Worm (Caenorhabditis elegans): ENCODE results near the gene txt-14.
A peak's percentile ranks its signal among the peaks of the same experiment; 100 is the strongest.

txt-14 gene

DNA sequence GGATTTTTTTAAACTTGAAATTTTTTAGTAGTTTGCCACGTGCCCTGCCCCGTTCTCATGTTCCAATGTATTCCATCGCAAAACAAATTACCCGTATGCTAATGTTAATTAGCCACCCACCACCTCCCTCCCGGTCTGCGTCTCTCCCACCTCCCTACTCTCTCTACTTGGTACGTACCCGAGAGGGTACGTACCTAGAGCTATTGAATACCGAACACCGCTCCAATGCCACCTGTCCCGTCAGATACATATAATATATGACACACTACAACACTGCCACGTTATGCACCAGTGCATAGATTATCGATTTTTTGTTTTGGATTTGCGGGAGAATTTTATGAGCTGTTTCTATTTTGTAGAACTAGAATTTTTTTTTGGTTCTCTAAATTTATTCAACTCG lies 7.1 kb downstream of the txt-14 start (continued):
- TF ChIP-seq blmp-1 (tag; optimal IDR thresholded peaks at IDR 0.05) (no peak), nhr-12 (tag; optimal IDR thresholded peaks at IDR 0.05) (no peak), elt-3 (tag; optimal IDR thresholded peaks at IDR 0.05) (no peak)

DNA sequence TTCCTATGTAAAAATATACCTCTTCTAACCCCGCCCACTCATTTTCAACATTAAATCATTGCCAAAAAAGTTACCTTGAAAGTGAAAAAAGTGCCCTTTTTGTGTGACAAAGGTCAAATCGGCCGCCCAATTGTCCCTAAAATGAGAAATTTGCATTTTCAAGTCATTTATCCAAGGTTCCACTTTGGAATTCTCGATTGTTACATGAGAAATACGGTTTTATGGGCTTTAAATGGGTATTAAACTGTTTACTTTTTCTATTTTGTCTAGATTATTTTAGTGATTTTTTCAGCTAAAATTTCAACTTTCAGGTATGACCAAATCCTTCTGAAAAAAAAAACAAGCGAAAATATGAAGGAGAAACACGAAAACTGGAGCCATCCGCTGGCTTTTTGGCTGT lies 10.0 kb downstream of the txt-14 start, which contains the start of gene grdn-1:
grdn-1 (plus strand) TSS at position 301 of the 400 bp plus-strand sequence.
- TF ChIP-seq elt-1 (tag; optimal IDR thresholded peaks at IDR 0.05; ENCODE audit: borderline replicate concordance, insufficient read depth) (no peak), ces-1 (GFP tag; optimal IDR thresholded peaks at IDR 0.05) (no peak), ztf-11 (tag; optimal IDR thresholded peaks at IDR 0.05) (no peak), mab-5 (tag; optimal IDR thresholded peaks at IDR 0.05) (no peak), elt-3 (tag; optimal IDR thresholded peaks at IDR 0.05) (no peak), blmp-1 (tag; optimal IDR thresholded peaks at IDR 0.05) (no peak), nhr-12 (tag; optimal IDR thresholded peaks at IDR 0.05) (no peak), zip-8 (tag; optimal IDR thresholded peaks at IDR 0.05) (no peak), unc-39 (tag; optimal IDR thresholded peaks at IDR 0.05) (no peak), nhr-237 (tag; optimal IDR thresholded peaks at IDR 0.05) (no peak), bed-3 (GFP tag; optimal IDR thresholded peaks at IDR 0.05) (no peak), sptf-1 (tag; optimal IDR thresholded peaks at IDR 0.05) (no peak)

DNA sequence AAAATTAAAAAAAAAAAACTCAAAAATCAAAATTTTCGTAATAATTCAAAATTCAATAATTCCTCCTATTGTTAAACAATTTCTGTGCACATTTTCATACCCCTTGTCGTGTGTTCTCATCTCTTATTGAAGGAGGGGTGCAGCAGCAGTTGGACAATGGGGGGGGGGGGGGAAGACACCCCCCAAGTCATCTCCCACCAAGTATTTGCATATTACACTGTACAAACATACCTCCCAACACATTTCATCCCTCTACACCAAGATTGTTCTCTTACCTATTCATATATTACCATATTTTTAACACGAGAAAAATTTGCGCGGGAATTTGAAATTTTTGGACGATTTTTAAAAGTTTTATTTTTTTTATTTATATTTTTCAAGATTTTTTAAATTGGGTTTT lies 13.8 kb downstream of the txt-14 start:
- TF ChIP-seq unc-62 (GFP tag; optimal IDR thresholded peaks at IDR 0.05) (no peak), drap-1 (GFP tag; optimal IDR thresholded peaks at IDR 0.05) (peak; percentile 17), hlh-1 (tag; optimal IDR thresholded peaks at IDR 0.05) (peak; percentile 73), M03D4.4 (tag; optimal IDR thresholded peaks at IDR 0.05) (peak; percentile 36)

DNA sequence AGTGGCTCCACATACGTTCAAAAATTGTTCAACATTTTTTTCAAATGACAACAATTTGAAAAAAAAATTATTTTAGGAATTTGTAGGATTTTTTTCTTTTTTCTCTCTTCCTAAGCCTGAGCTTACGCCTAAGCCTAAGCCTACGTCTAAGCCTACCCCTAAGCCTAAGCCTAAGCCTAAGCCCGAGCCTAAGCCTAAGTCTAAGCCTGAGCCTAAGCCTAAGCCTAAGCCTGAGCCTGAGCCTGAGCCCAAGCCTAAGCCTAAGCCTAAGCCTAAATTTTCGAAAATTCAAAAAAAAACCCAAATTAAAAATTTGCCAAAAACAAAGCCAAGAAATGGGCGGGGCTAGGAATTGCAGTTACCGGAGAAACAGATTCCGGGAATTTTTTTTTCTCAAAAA lies 15.3 kb downstream of the txt-14 start:
- TF ChIP-seq snpc-4 (tag; optimal IDR thresholded peaks at IDR 0.05), result no peak
- no peak for TF ChIP-seq nhr-237 (tag; optimal IDR thresholded peaks at IDR 0.05)

DNA sequence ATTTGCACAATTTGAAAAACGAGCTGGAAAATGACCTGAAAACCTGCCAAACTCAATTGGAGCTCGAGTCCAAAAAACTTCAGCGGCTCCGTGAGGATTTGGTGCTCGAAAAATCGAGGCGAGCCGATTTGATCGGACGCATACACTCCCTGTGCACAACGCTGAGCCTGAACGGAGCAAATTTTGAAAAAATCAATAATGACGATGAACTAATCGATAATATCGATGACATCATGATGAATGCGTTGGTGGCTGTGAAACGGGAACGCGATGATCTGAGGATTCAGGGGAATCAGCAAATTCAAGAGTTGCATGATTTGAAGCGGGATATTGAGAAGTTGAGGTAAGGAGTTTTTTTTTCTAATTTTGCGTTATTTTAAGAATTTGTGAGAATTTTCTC lies 23.1 kb downstream of the txt-14 start:
- no peak for TF ChIP-seq hlh-1 (tag; optimal IDR thresholded peaks at IDR 0.05)
- no peak for TF ChIP-seq lin-13 (tag; optimal IDR thresholded peaks at IDR 0.05)
- TF ChIP-seq lin-32 (GFP tag; optimal IDR thresholded peaks at IDR 0.05), result no peak
- TF ChIP-seq blmp-1 (tag; optimal IDR thresholded peaks at IDR 0.05), result no peak

DNA sequence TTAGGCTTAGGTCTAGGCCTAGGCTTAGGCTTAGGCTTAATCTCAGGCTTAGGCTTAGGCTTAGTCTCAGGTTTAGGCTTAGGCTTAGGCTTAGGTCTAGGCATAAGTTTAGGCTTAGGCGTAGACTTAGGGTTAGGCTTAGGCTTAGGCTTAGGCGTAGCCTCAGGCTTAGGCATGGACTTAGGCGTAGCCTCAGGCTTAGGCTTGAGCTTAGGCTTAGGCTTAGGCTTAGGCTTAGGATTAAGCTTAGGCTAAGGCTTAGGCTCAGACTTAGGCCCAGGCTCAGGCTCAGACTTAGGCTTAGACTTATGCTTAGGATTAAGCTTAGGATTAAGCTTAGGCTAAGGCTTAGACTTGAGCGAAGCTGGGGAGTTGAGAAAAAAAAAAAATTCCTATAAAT lies 30.7 kb downstream of the txt-14 start:
- TF ChIP-seq ham-2 (GFP tag; optimal IDR thresholded peaks at IDR 0.05) (peak; percentile 50), ceh-43 (GFP tag; optimal IDR thresholded peaks at IDR 0.05) (no peak), M03D4.4 (tag; optimal IDR thresholded peaks at IDR 0.05) (no peak)

DNA sequence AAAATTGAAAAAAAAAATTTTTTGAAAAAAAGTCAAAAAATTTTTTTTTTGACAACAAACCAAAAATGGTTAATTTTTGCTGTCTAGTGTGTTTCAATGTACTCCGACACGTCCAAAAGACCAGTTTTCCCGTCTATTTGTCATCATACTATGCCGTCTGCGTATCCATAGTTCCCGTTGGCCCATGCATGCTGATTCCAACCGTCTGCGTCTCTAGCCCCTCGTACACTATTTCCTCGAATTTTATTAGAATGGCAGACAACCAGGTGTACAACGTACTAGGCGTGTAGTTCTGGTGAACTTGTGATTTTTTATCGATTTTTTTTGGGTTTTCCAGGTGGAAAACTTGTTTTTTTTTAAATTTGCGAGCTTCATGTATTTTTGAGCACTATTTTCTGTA lies 32.0 kb downstream of the txt-14 start:
- no peak for TF ChIP-seq M03D4.4 (tag; optimal IDR thresholded peaks at IDR 0.05)
- peak; percentile 20 for TF ChIP-seq unc-120 (tag; optimal IDR thresholded peaks at IDR 0.05; ENCODE audit: poor library complexity, severe bottlenecking)
- TF ChIP-seq mep-1 (tag; optimal IDR thresholded peaks at IDR 0.05), result peak; percentile 36
- no peak for TF ChIP-seq sem-2 (GFP tag; optimal IDR thresholded peaks at IDR 0.05)
- no peak for TF ChIP-seq nhr-76 (tag; optimal IDR thresholded peaks at IDR 0.05)

DNA sequence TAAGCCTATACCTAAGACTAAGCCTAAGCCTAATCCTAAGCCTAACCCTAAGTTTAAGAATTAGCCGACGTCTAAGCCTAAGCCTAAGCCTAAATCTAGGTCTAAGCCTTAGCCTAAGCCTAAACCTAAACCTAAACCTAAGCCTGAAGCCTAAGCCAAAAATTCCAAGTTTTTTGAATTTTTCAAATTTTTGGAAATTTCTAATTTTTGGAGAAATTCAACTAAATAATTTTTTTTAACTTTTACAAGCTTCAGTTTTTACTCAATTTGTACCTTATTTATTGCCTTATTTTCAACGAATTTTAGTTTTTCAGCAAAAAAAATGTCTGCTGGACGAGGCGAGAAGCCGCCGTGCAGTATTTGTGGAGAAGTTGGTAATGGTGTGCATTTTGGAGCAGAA lies 33.8 kb downstream of the txt-14 start, which contains the start of gene nhr-70:
nhr-70 (plus strand) TSS at position 301 of the 400 bp plus-strand sequence.
- TF ChIP-seq nhr-76 (tag; optimal IDR thresholded peaks at IDR 0.05) (no peak), ces-1 (GFP tag; optimal IDR thresholded peaks at IDR 0.05) (no peak), flh-1 (GFP tag; optimal IDR thresholded peaks at IDR 0.05) (no peak), lsy-2 (tag; optimal IDR thresholded peaks at IDR 0.05) (no peak), drap-1 (GFP tag; optimal IDR thresholded peaks at IDR 0.05) (no peak), sptf-1 (tag; optimal IDR thresholded peaks at IDR 0.05) (no peak), nhr-2 (tag; optimal IDR thresholded peaks at IDR 0.05) (no peak), sem-2 (GFP tag; optimal IDR thresholded peaks at IDR 0.05) (no peak), zip-8 (tag; optimal IDR thresholded peaks at IDR 0.05) (no peak), unc-62 (GFP tag; optimal IDR thresholded peaks at IDR 0.05) (no peak), snpc-4 (tag; optimal IDR thresholded peaks at IDR 0.05) (no peak), bed-3 (GFP tag; optimal IDR thresholded peaks at IDR 0.05) (no peak), nhr-12 (tag; optimal IDR thresholded peaks at IDR 0.05) (no peak), ceh-39 (tag; optimal IDR thresholded peaks at IDR 0.05) (no peak), ceh-83 (GFP tag; optimal IDR thresholded peaks at IDR 0.05) (no peak), unc-120 (tag; optimal IDR thresholded peaks at IDR 0.05; ENCODE audit: poor library complexity, severe bottlenecking) (no peak), unc-39 (tag; optimal IDR thresholded peaks at IDR 0.05) (no peak)
